Fruit fly (Drosophila melanogaster): ENCODE measurements around the gene SsRbeta.

SsRbeta gene

dm6 chr3L:16128973-16129745 lies at the start of gene SsRbeta:
Gene SsRbeta, plus strand, starts transcription at chr3L:16129617.
- no peak for TF ChIP-seq usp (GFP tag; optimal IDR thresholded peaks at IDR 0.05)
- no peak for TF ChIP-seq Dll (optimal IDR thresholded peaks at IDR 0.05)
- no peak for TF ChIP-seq pan (optimal IDR thresholded peaks at IDR 0.05)
- no peak for TF ChIP-seq EcR (GFP tag; optimal IDR thresholded peaks at IDR 0.05)
- TF ChIP-seq CG8478 (optimal IDR thresholded peaks at IDR 0.05): no peak
- TF ChIP-seq psq (optimal IDR thresholded peaks at IDR 0.05): no peak

- TF ChIP-seq EcR (GFP tag; optimal IDR thresholded peaks at IDR 0.05): no peak
- TF ChIP-seq usp (GFP tag; optimal IDR thresholded peaks at IDR 0.05): no peak
- TF ChIP-seq CG8478 (optimal IDR thresholded peaks at IDR 0.05): no peak
- no peak for TF ChIP-seq pan (optimal IDR thresholded peaks at IDR 0.05)
- no peak for TF ChIP-seq psq (optimal IDR thresholded peaks at IDR 0.05)
- no peak for TF ChIP-seq Dll (optimal IDR thresholded peaks at IDR 0.05)
Observed at dm6 chr3L:16082251-16082650, 47.2 kb upstream of the SsRbeta start, which contains the start of gene CG33258. Gene CG33258, plus strand, starts transcription at chr3L:16082551.

- TF ChIP-seq pan (optimal IDR thresholded peaks at IDR 0.05) (no peak), Dll (optimal IDR thresholded peaks at IDR 0.05) (no peak), CG8478 (optimal IDR thresholded peaks at IDR 0.05) (no peak), psq (optimal IDR thresholded peaks at IDR 0.05) (no peak), usp (GFP tag; optimal IDR thresholded peaks at IDR 0.05) (no peak), EcR (GFP tag; optimal IDR thresholded peaks at IDR 0.05) (no peak)
Observed at dm6 chr3L:16083693-16084092, 45.7 kb upstream of the SsRbeta start, which contains the start of gene CG13075. Gene CG13075, plus strand, starts transcription at chr3L:16083993.

dm6 chr3L:16087323-16087816 lies 42.0 kb upstream of the SsRbeta start, which contains the start of gene Tasp1:
Gene Tasp1, minus strand, starts transcription at chr3L:16087525.
- no peak for TF ChIP-seq psq (optimal IDR thresholded peaks at IDR 0.05)
- no peak for TF ChIP-seq EcR (GFP tag; optimal IDR thresholded peaks at IDR 0.05)
- TF ChIP-seq Dll (optimal IDR thresholded peaks at IDR 0.05): no peak
- TF ChIP-seq CG8478 (optimal IDR thresholded peaks at IDR 0.05): no peak
- TF ChIP-seq usp (GFP tag; optimal IDR thresholded peaks at IDR 0.05): no peak
- no peak for TF ChIP-seq pan (optimal IDR thresholded peaks at IDR 0.05)

- no peak for TF ChIP-seq usp (GFP tag; optimal IDR thresholded peaks at IDR 0.05)
- no peak for TF ChIP-seq psq (optimal IDR thresholded peaks at IDR 0.05)
- TF ChIP-seq CG8478 (optimal IDR thresholded peaks at IDR 0.05): no peak
- TF ChIP-seq EcR (GFP tag; optimal IDR thresholded peaks at IDR 0.05): no peak
Observed at dm6 chr3L:16090330-16090803, 39.0 kb upstream of the SsRbeta start, which contains the start of the genes CG5235 and ClC-c. Gene CG5235, minus strand, starts transcription at chr3L:16090392. Gene ClC-c, plus strand, starts transcription at chr3L:16090454.

dm6 chr3L:16097393-16097884 lies 32.0 kb upstream of the SsRbeta start, which contains the start of the genes CG13074 and ATPsynbetaL:
Gene CG13074, minus strand, starts transcription at chr3L:16097493.
Gene ATPsynbetaL, plus strand, starts transcription at chr3L:16097834.
- TF ChIP-seq EcR (GFP tag; optimal IDR thresholded peaks at IDR 0.05) (no peak), pan (optimal IDR thresholded peaks at IDR 0.05) (no peak), Dll (optimal IDR thresholded peaks at IDR 0.05) (no peak), usp (GFP tag; optimal IDR thresholded peaks at IDR 0.05) (no peak), psq (optimal IDR thresholded peaks at IDR 0.05) (no peak), CG8478 (optimal IDR thresholded peaks at IDR 0.05) (no peak)

dm6 chr3L:16100059-16100458 lies 29.4 kb upstream of the SsRbeta start, which contains the start of gene IleRS-m:
Gene IleRS-m, plus strand, starts transcription at chr3L:16100280.
- TF ChIP-seq CG8478 (optimal IDR thresholded peaks at IDR 0.05) (no peak), usp (GFP tag; optimal IDR thresholded peaks at IDR 0.05) (no peak), pan (optimal IDR thresholded peaks at IDR 0.05) (no peak), Dll (optimal IDR thresholded peaks at IDR 0.05) (no peak), psq (optimal IDR thresholded peaks at IDR 0.05) (no peak), EcR (GFP tag; optimal IDR thresholded peaks at IDR 0.05) (no peak)

dm6 chr3L:16105528-16105927 lies 23.9 kb upstream of the SsRbeta start, which contains the start of the genes IntS9 and CG43295:
Gene IntS9, minus strand, starts transcription at chr3L:16105627.
Gene CG43295, plus strand, starts transcription at chr3L:16105852.
- no peak for TF ChIP-seq Dll (optimal IDR thresholded peaks at IDR 0.05)
- no peak for TF ChIP-seq EcR (GFP tag; optimal IDR thresholded peaks at IDR 0.05)
- TF ChIP-seq CG8478 (optimal IDR thresholded peaks at IDR 0.05): no peak
- TF ChIP-seq pan (optimal IDR thresholded peaks at IDR 0.05): no peak
- TF ChIP-seq psq (optimal IDR thresholded peaks at IDR 0.05): no peak
- no peak for TF ChIP-seq usp (GFP tag; optimal IDR thresholded peaks at IDR 0.05)

- TF ChIP-seq CG8478 (optimal IDR thresholded peaks at IDR 0.05) (no peak), psq (optimal IDR thresholded peaks at IDR 0.05) (no peak), pan (optimal IDR thresholded peaks at IDR 0.05) (no peak), Dll (optimal IDR thresholded peaks at IDR 0.05) (no peak), usp (GFP tag; optimal IDR thresholded peaks at IDR 0.05) (no peak), EcR (GFP tag; optimal IDR thresholded peaks at IDR 0.05) (no peak)
Observed at dm6 chr3L:16112069-16112820, 17.2 kb upstream of the SsRbeta start, which contains the start of gene Zn72D. Gene Zn72D, minus strand, starts transcription at chr3L:16112626.

- TF ChIP-seq EcR (GFP tag; optimal IDR thresholded peaks at IDR 0.05) (no peak), Dll (optimal IDR thresholded peaks at IDR 0.05) (no peak), usp (GFP tag; optimal IDR thresholded peaks at IDR 0.05) (no peak), pan (optimal IDR thresholded peaks at IDR 0.05) (no peak), CG8478 (optimal IDR thresholded peaks at IDR 0.05) (no peak), psq (optimal IDR thresholded peaks at IDR 0.05) (no peak)
Observed at dm6 chr3L:16113003-16113606, 16.3 kb upstream of the SsRbeta start, which contains the start of gene Taf4. Gene Taf4, plus strand, starts transcription at chr3L:16113212.

All from whole organism.